Fruit fly (Drosophila melanogaster): ENCODE data around the gene knrl.

The knrl gene

DNA sequence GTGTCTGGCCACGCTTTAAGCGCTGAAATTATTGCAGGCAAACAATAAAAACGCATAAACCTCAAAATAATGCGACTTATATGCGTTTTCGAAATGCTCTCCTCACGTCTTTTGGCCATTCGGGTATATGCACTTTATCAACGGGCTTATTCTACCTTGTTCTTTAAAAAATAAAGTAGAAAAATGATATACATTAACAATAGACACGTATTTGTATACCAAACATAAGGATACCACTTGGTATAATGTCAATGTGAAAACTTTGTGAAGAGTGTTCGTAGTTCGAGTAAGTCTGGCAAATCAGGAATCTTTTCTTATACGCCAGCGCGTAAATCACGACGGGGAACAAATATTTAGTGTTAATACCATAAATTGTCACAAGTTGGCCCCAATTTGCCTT is 64.1 kb downstream of the knrl start (continued):
- TF ChIP-seq Blimp-1 (GFP tag; optimal IDR thresholded peaks at IDR 0.05) (peak; percentile 42), CG7368 (GFP tag; optimal IDR thresholded peaks at IDR 0.05) (peak; percentile 63), CG6854 (GFP tag; optimal IDR thresholded peaks at IDR 0.05) (peak; percentile 49), topi (GFP tag; optimal IDR thresholded peaks at IDR 0.05) (peak; percentile 90), fd59A (GFP tag; optimal IDR thresholded peaks at IDR 0.05) (peak; percentile 67), Sox102F (GFP tag; optimal IDR thresholded peaks at IDR 0.05) (peak; percentile 90), CG34406 (GFP tag; optimal IDR thresholded peaks at IDR 0.05) (peak; percentile 83), Sox15 (GFP tag; optimal IDR thresholded peaks at IDR 0.05) (peak; percentile 80), CG32006 (GFP tag; optimal IDR thresholded peaks at IDR 0.05) (peak; percentile 37), ss (GFP tag; optimal IDR thresholded peaks at IDR 0.05) (peak; percentile 54 to 74), esn (GFP tag; optimal IDR thresholded peaks at IDR 0.05) (peak; percentile 89), Eip93F (GFP tag; optimal IDR thresholded peaks at IDR 0.05) (peak; percentile 14), eg (GFP tag; IDR thresholded peaks at IDR 0.05) (no peak), CG8632 (GFP tag; optimal IDR thresholded peaks at IDR 0.05) (peak; percentile 82), Smox (GFP tag; optimal IDR thresholded peaks at IDR 0.05) (peak; percentile 84), CG3032 (tag; optimal IDR thresholded peaks at IDR 0.05) (peak; percentile 78), CG11902 (GFP tag; optimal IDR thresholded peaks at IDR 0.05) (peak; percentile 77), spab (GFP tag; optimal IDR thresholded peaks at IDR 0.05) (peak; percentile 59), salr (GFP tag; optimal IDR thresholded peaks at IDR 0.05) (peak; percentile 29 to 57), CG8319 (GFP tag; optimal IDR thresholded peaks at IDR 0.05) (peak; percentile 73), Hr4 (GFP tag; optimal IDR thresholded peaks at IDR 0.05) (peak; percentile 32), OdsH (GFP tag; optimal IDR thresholded peaks at IDR 0.05) (peak; percentile 78), achi (GFP tag; optimal IDR thresholded peaks at IDR 0.05) (peak; percentile 68), Ets96B (tag; optimal IDR thresholded peaks at IDR 0.05) (peak; percentile 81), fd85E (GFP tag; optimal IDR thresholded peaks at IDR 0.05) (no peak), dsx (GFP tag; optimal IDR thresholded peaks at IDR 0.05; ENCODE audit: poor library complexity, severe bottlenecking) (peak; percentile 71), svp (GFP tag) (peak; percentile 92)

- TF ChIP-seq fd85E (GFP tag; optimal IDR thresholded peaks at IDR 0.05): no peak
- TF ChIP-seq Gug (GFP tag; IDR thresholded peaks at IDR 0.05): peak; percentile 28; the same call in 1 of the 2 replicates
- peak; percentile 52 for TF ChIP-seq lz (GFP tag; optimal IDR thresholded peaks at IDR 0.05)
- peak; percentile 67 for TF ChIP-seq OdsH (GFP tag; optimal IDR thresholded peaks at IDR 0.05)
- TF ChIP-seq eg (GFP tag; IDR thresholded peaks at IDR 0.05): no peak
- peak; percentile 50 for TF ChIP-seq spab (GFP tag; optimal IDR thresholded peaks at IDR 0.05)
- TF ChIP-seq Smox (GFP tag; optimal IDR thresholded peaks at IDR 0.05): peak; percentile 52
- TF ChIP-seq CG6276 (GFP tag; optimal IDR thresholded peaks at IDR 0.05): peak; percentile 27
- peak; percentile 38 for TF ChIP-seq Ets21C (GFP tag; optimal IDR thresholded peaks at IDR 0.05)
- peak; percentile 67 for TF ChIP-seq CG10669 (GFP tag; optimal IDR thresholded peaks at IDR 0.05)
- peak; percentile 69 for TF ChIP-seq acj6 (GFP tag; optimal IDR thresholded peaks at IDR 0.05)
- TF ChIP-seq Met (GFP tag; optimal IDR thresholded peaks at IDR 0.05): peak; percentile 63
- TF ChIP-seq CG6854 (GFP tag; optimal IDR thresholded peaks at IDR 0.05): no peak
- peak; percentile 27 for TF ChIP-seq CG9139 (GFP tag; optimal IDR thresholded peaks at IDR 0.05)
- peak; percentile 43 for TF ChIP-seq CG4318 (GFP tag; optimal IDR thresholded peaks at IDR 0.05)
- TF ChIP-seq CG1621 (tag; optimal IDR thresholded peaks at IDR 0.05): peak; percentile 51
- TF ChIP-seq dac (GFP tag; optimal IDR thresholded peaks at IDR 0.05): peak; percentile 20
- TF ChIP-seq salr (GFP tag; optimal IDR thresholded peaks at IDR 0.05): peak; percentile 31 to 71
- TF ChIP-seq CG31627 (GFP tag; optimal IDR thresholded peaks at IDR 0.05): peak; percentile 57
- peak; percentile 50 for TF ChIP-seq Hr4 (GFP tag; optimal IDR thresholded peaks at IDR 0.05)
- no peak for TF ChIP-seq CG8319 (GFP tag; optimal IDR thresholded peaks at IDR 0.05)
- peak; percentile 49; the same call in 1 of the 2 replicates for TF ChIP-seq CG15336 (GFP tag; IDR thresholded peaks at IDR 0.05)
- peak; percentile 58 for TF ChIP-seq dsx (GFP tag; optimal IDR thresholded peaks at IDR 0.05; ENCODE audit: poor library complexity, severe bottlenecking)
- no peak for TF ChIP-seq CG11294 (GFP tag; IDR thresholded peaks at IDR 0.05)
- TF ChIP-seq svp (GFP tag): peak; percentile 84
- TF ChIP-seq achi (GFP tag; optimal IDR thresholded peaks at IDR 0.05): peak; percentile 66
- TF ChIP-seq Sox102F (GFP tag; optimal IDR thresholded peaks at IDR 0.05): peak; percentile 46
- TF ChIP-seq cyc (GFP tag; optimal IDR thresholded peaks at IDR 0.05): peak; percentile 69
- no peak for TF ChIP-seq CG11762 (GFP tag; optimal IDR thresholded peaks at IDR 0.05; ENCODE audit: insufficient read depth)
- no peak for TF ChIP-seq Eip93F (GFP tag; optimal IDR thresholded peaks at IDR 0.05)
- TF ChIP-seq CG3032 (tag; optimal IDR thresholded peaks at IDR 0.05): peak; percentile 69
- peak; percentile 51 for TF ChIP-seq CG34406 (GFP tag; optimal IDR thresholded peaks at IDR 0.05)
- TF ChIP-seq CG8119 (GFP tag; IDR thresholded peaks at IDR 0.05): peak; percentile 59; the same call in 2 of the 3 replicates
- peak; percentile 74 for TF ChIP-seq Sox14 (GFP tag; optimal IDR thresholded peaks at IDR 0.05)
- TF ChIP-seq Sox15 (GFP tag; optimal IDR thresholded peaks at IDR 0.05): no peak
- TF ChIP-seq CG6792 (GFP tag; optimal IDR thresholded peaks at IDR 0.05): peak; percentile 53
- TF ChIP-seq Hr38 (GFP tag; optimal IDR thresholded peaks at IDR 0.05): no peak
- peak; percentile 70 for TF ChIP-seq CG32006 (GFP tag; optimal IDR thresholded peaks at IDR 0.05)
- TF ChIP-seq Blimp-1 (GFP tag; optimal IDR thresholded peaks at IDR 0.05): no peak
These were observed 68.6 kb downstream of the knrl start for dm6 chr3L:20551862-20552261.
